Worm (Caenorhabditis elegans): ENCODE results near the gene B0507.5.

The B0507.5 gene

ce11 chrV:8799293-8799812 lies 45.9 kb downstream of the B0507.5 start:
- TF ChIP-seq mab-5 (tag; optimal IDR thresholded peaks at IDR 0.05) (no peak), blmp-1 (tag; optimal IDR thresholded peaks at IDR 0.05; ENCODE audit: insufficient read depth) (peak; percentile 53), nhr-11 (tag; optimal IDR thresholded peaks at IDR 0.05) (no peak), ztf-4 (tag; optimal IDR thresholded peaks at IDR 0.05) (no peak), skn-1 (tag; optimal IDR thresholded peaks at IDR 0.05) (no peak), unc-39 (tag; optimal IDR thresholded peaks at IDR 0.05) (no peak), unc-62 (GFP tag; optimal IDR thresholded peaks at IDR 0.05) (no peak), sma-3 (GFP tag; optimal IDR thresholded peaks at IDR 0.05) (peak; percentile 17), fos-1 (tag; optimal IDR thresholded peaks at IDR 0.05) (peak; percentile 64), ceh-82 (tag; optimal IDR thresholded peaks at IDR 0.05) (no peak), egl-27 (tag; optimal IDR thresholded peaks at IDR 0.05) (no peak), mbf-1 (tag; optimal IDR thresholded peaks at IDR 0.05) (no peak), dmd-4 (tag; optimal IDR thresholded peaks at IDR 0.05) (no peak), F13H6.1 (tag; optimal IDR thresholded peaks at IDR 0.05) (no peak), alr-1 (tag; optimal IDR thresholded peaks at IDR 0.05) (no peak)

- TF ChIP-seq lin-13 (GFP tag; optimal IDR thresholded peaks at IDR 0.05) (no peak), elt-3 (tag; optimal IDR thresholded peaks at IDR 0.05) (no peak), ceh-82 (tag; optimal IDR thresholded peaks at IDR 0.05) (no peak), nhr-129 (tag; optimal IDR thresholded peaks at IDR 0.05) (no peak), nhr-12 (tag; optimal IDR thresholded peaks at IDR 0.05) (no peak), zag-1 (tag; optimal IDR thresholded peaks at IDR 0.05) (no peak), Y55F3AM.14 (GFP tag; optimal IDR thresholded peaks at IDR 0.05) (no peak), fos-1 (tag; optimal IDR thresholded peaks at IDR 0.05) (no peak), peb-1 (tag; optimal IDR thresholded peaks at IDR 0.05) (no peak), ztf-1 (GFP tag; conservative IDR thresholded peaks at IDR 0.05) (no peak), nhr-237 (tag; optimal IDR thresholded peaks at IDR 0.05) (no peak), nhr-23 (tag; optimal IDR thresholded peaks at IDR 0.05) (no peak)
Measured at ce11 chrV:8800978-8801559, 47.6 kb downstream of the B0507.5 start, which contains the start of gene magu-2. magu-2 (minus strand) TSS chrV:8801028.

ce11 chrV:8802252-8802651 lies 48.8 kb downstream of the B0507.5 start:
- no peak for TF ChIP-seq egl-27 (tag; optimal IDR thresholded peaks at IDR 0.05)
- no peak for TF ChIP-seq aly-2 (tag; optimal IDR thresholded peaks at IDR 0.05)
- TF ChIP-seq R02D3.7 (tag; optimal IDR thresholded peaks at IDR 0.05): no peak
- no peak for TF ChIP-seq ZK546.5 (tag; optimal IDR thresholded peaks at IDR 0.05)
- no peak for TF ChIP-seq snpc-4 (tag; optimal IDR thresholded peaks at IDR 0.05)
- no peak for TF ChIP-seq lin-13 (GFP tag; optimal IDR thresholded peaks at IDR 0.05)
- no peak for TF ChIP-seq lsy-2 (tag; optimal IDR thresholded peaks at IDR 0.05)
- TF ChIP-seq lin-39 (tag; optimal IDR thresholded peaks at IDR 0.05): no peak
- TF ChIP-seq nhr-25 (tag; optimal IDR thresholded peaks at IDR 0.05): no peak
- peak; percentile 6 for TF ChIP-seq zag-1 (tag; optimal IDR thresholded peaks at IDR 0.05)
- no peak for TF ChIP-seq skn-1 (tag; optimal IDR thresholded peaks at IDR 0.05)
- no peak for TF ChIP-seq elt-3 (tag; optimal IDR thresholded peaks at IDR 0.05)
- peak; percentile 67 for TF ChIP-seq sma-9 (GFP tag; optimal IDR thresholded peaks at IDR 0.05)
- TF ChIP-seq sma-9 (tag; optimal IDR thresholded peaks at IDR 0.05): no peak
- no peak for TF ChIP-seq alr-1 (tag; optimal IDR thresholded peaks at IDR 0.05)
- TF ChIP-seq F13H6.1 (tag; optimal IDR thresholded peaks at IDR 0.05): peak; percentile 77
- TF ChIP-seq nhr-129 (tag; optimal IDR thresholded peaks at IDR 0.05): peak; percentile 34
- TF ChIP-seq unc-39 (tag; optimal IDR thresholded peaks at IDR 0.05): no peak
- TF ChIP-seq elt-1 (tag; optimal IDR thresholded peaks at IDR 0.05): no peak
- TF ChIP-seq mdl-1 (tag; optimal IDR thresholded peaks at IDR 0.05): peak in 1 of 2 experiments; percentile 13
- TF ChIP-seq C34F6.9 (tag; optimal IDR thresholded peaks at IDR 0.05): no peak
- TF ChIP-seq peb-1 (tag; optimal IDR thresholded peaks at IDR 0.05): no peak
- no peak for TF ChIP-seq crh-2 (tag; optimal IDR thresholded peaks at IDR 0.05)
- TF ChIP-seq ztf-1 (GFP tag; conservative IDR thresholded peaks at IDR 0.05): no peak

Data from whole organism, L2 larva.